Comparison of ENCODE assay signal across 2 worm cellular contexts in genomic region chrX:9113829-9114228, ce11.
TF ChIP-seq lines count a peak whose summit lies in the region.

Gene C25A11.2, plus strand, starts transcription at chrX:9114066.

TF ChIP-seq in whole organism, L4 larva, 104 proteins besides CTCF, POLR2A, EP300 and RAD21 (continued from another document):
- TF ChIP-seq spr-1 (tag; optimal IDR thresholded peaks at IDR 0.05; lab: Kevin White, UChicago): no peak
- TF ChIP-seq unc-130 (GFP tag; optimal IDR thresholded peaks at IDR 0.05; lab: Kevin White, UChicago): no peak
- TF ChIP-seq saeg-2 (GFP tag; IDR thresholded peaks at IDR 0.05; lab: Robert Waterston, UW): no peak
- TF ChIP-seq nhr-237 (tag; optimal IDR thresholded peaks at IDR 0.05; lab: Kevin White, UChicago): no peak
- TF ChIP-seq egl-43 (GFP tag; IDR thresholded peaks at IDR 0.05; lab: Robert Waterston, UW): no peak
- TF ChIP-seq dmd-9 (GFP tag; IDR thresholded peaks at IDR 0.05; lab: Robert Waterston, UW): no peak
- TF ChIP-seq attf-4 (tag; optimal IDR thresholded peaks at IDR 0.05; lab: Kevin White, UChicago): no peak
- peak in 1 of 2 experiments; percentile 51 for TF ChIP-seq hif-1 (tag; optimal IDR thresholded peaks at IDR 0.05; lab: Kevin White, UChicago)
- TF ChIP-seq lin-1 (GFP tag; IDR thresholded peaks at IDR 0.05; lab: Robert Waterston, UW): no peak
- TF ChIP-seq egl-27 (tag; optimal IDR thresholded peaks at IDR 0.05; lab: Kevin White, UChicago): no peak
- TF ChIP-seq zfp-3 (GFP tag; conservative IDR thresholded peaks at IDR 0.05; lab: Robert Waterston, UW): no peak
- no peak for TF ChIP-seq daf-16 (GFP tag; optimal IDR thresholded peaks at IDR 0.05; lab: Kevin White, UChicago)
- TF ChIP-seq daf-16 (tag; optimal IDR thresholded peaks at IDR 0.05; lab: Kevin White, UChicago): peak; percentile 42
- TF ChIP-seq pha-4 (GFP tag; IDR thresholded peaks at IDR 0.05; lab: Robert Waterston, UW): 0 out of 2 replicates have a peak, but pooled peaks have one; percentile 13
- TF ChIP-seq pha-4 (tag; optimal IDR thresholded peaks at IDR 0.05; lab: Kevin White, UChicago): no peak
- no peak for TF ChIP-seq nhr-11 (tag; optimal IDR thresholded peaks at IDR 0.05; lab: Kevin White, UChicago)
- TF ChIP-seq R02D3.7 (tag; optimal IDR thresholded peaks at IDR 0.05; lab: Kevin White, UChicago): no peak
- TF ChIP-seq set-16 (GFP tag; IDR thresholded peaks at IDR 0.05; lab: Robert Waterston, UW): peak; percentile 53
- peak; percentile 64 for TF ChIP-seq dpl-1 (GFP tag; optimal IDR thresholded peaks at IDR 0.05; lab: Kevin White, UChicago)
- TF ChIP-seq hlh-30 (tag; optimal IDR thresholded peaks at IDR 0.05; lab: Kevin White, UChicago; ENCODE audit: insufficient read depth): no peak
- peak; percentile 64 for TF ChIP-seq fkh-10 (GFP tag; optimal IDR thresholded peaks at IDR 0.05; lab: Kevin White, UChicago)
- no peak for TF ChIP-seq gei-8 (GFP tag; optimal IDR thresholded peaks at IDR 0.05; lab: Kevin White, UChicago)
- TF ChIP-seq Y75B8A.6 (GFP tag; IDR thresholded peaks at IDR 0.05; lab: Robert Waterston, UW): no peak
- TF ChIP-seq zag-1 (tag; optimal IDR thresholded peaks at IDR 0.05; lab: Kevin White, UChicago): no peak
- TF ChIP-seq ama-1 (optimal IDR thresholded peaks at IDR 0.05; lab: Kevin White, UChicago): no peak
- TF ChIP-seq F26F4.8 (GFP tag; conservative IDR thresholded peaks at IDR 0.05; lab: Robert Waterston, UW): no peak
- no peak for TF ChIP-seq Y5F2A.4 (GFP tag; optimal IDR thresholded peaks at IDR 0.05; lab: Kevin White, UChicago)
- TF ChIP-seq mxl-3 (GFP tag; optimal IDR thresholded peaks at IDR 0.05; lab: Kevin White, UChicago): peak; percentile 23
- TF ChIP-seq F49E8.2 (tag; optimal IDR thresholded peaks at IDR 0.05; lab: Kevin White, UChicago; ENCODE audit: borderline replicate concordance): no peak
- peak; percentile 13 for TF ChIP-seq hlh-11 (tag; optimal IDR thresholded peaks at IDR 0.05; lab: Kevin White, UChicago)
- no peak for TF ChIP-seq lsy-2 (tag; optimal IDR thresholded peaks at IDR 0.05; lab: Kevin White, UChicago)
- no peak for TF ChIP-seq nhr-48 (tag; optimal IDR thresholded peaks at IDR 0.05; lab: Kevin White, UChicago)
- TF ChIP-seq F10B5.3 (tag; optimal IDR thresholded peaks at IDR 0.05; lab: Kevin White, UChicago): peak; percentile 21
- TF ChIP-seq rbr-2 (tag; optimal IDR thresholded peaks at IDR 0.05; lab: Kevin White, UChicago): peak; percentile 42

TF ChIP-seq in whole organism, late embryonic, 69 proteins besides CTCF, POLR2A, EP300 and RAD21 (continued from another document):
- no peak for TF ChIP-seq ceh-6 (GFP tag; optimal IDR thresholded peaks at IDR 0.05; lab: Kevin White, UChicago)
- no peak for TF ChIP-seq ztf-16 (tag; optimal IDR thresholded peaks at IDR 0.05; lab: Kevin White, UChicago)
- no peak for TF ChIP-seq gmeb-2 (tag; optimal IDR thresholded peaks at IDR 0.05; lab: Kevin White, UChicago)
- TF ChIP-seq hlh-13 (GFP tag; optimal IDR thresholded peaks at IDR 0.05; lab: Kevin White, UChicago): no peak
- TF ChIP-seq ceh-24 (tag; optimal IDR thresholded peaks at IDR 0.05; lab: Kevin White, UChicago): no peak
- no peak for TF ChIP-seq fax-1 (tag; optimal IDR thresholded peaks at IDR 0.05; lab: Kevin White, UChicago)
- TF ChIP-seq K09A11.1 (tag; optimal IDR thresholded peaks at IDR 0.05; lab: Kevin White, UChicago; ENCODE audit: insufficient read depth): no peak
- TF ChIP-seq pros-1 (tag; optimal IDR thresholded peaks at IDR 0.05; lab: Kevin White, UChicago): peak; percentile 36
- peak; percentile 78 for TF ChIP-seq rnt-1 (tag; optimal IDR thresholded peaks at IDR 0.05; lab: Kevin White, UChicago)
- TF ChIP-seq syd-9 (tag; optimal IDR thresholded peaks at IDR 0.05; lab: Kevin White, UChicago): no peak
- TF ChIP-seq ahr-1 (tag; optimal IDR thresholded peaks at IDR 0.05; lab: Kevin White, UChicago): no peak
- TF ChIP-seq madf-2 (tag; optimal IDR thresholded peaks at IDR 0.05; lab: Kevin White, UChicago): no peak
- no peak for TF ChIP-seq sox-4 (tag; optimal IDR thresholded peaks at IDR 0.05; lab: Kevin White, UChicago)
- no peak for TF ChIP-seq ceh-48 (tag; optimal IDR thresholded peaks at IDR 0.05; lab: Kevin White, UChicago)
- no peak for TF ChIP-seq lin-11 (tag; optimal IDR thresholded peaks at IDR 0.05; lab: Kevin White, UChicago)
- no peak for TF ChIP-seq unc-3 (GFP tag; conservative IDR thresholded peaks at IDR 0.05; lab: Robert Waterston, UW)
- TF ChIP-seq unc-3 (tag; optimal IDR thresholded peaks at IDR 0.05; lab: Kevin White, UChicago): no peak
- no peak for TF ChIP-seq dmd-4 (tag; optimal IDR thresholded peaks at IDR 0.05; lab: Kevin White, UChicago; ENCODE audit: borderline replicate concordance)
- TF ChIP-seq ceh-9 (tag; optimal IDR thresholded peaks at IDR 0.05; lab: Kevin White, UChicago): no peak
- TF ChIP-seq ceh-19 (GFP tag; optimal IDR thresholded peaks at IDR 0.05; lab: Kevin White, UChicago): no peak
- no peak for TF ChIP-seq Y22D7AL.16 (tag; optimal IDR thresholded peaks at IDR 0.05; lab: Kevin White, UChicago)
- no peak for TF ChIP-seq nhr-232 (tag; optimal IDR thresholded peaks at IDR 0.05; lab: Kevin White, UChicago)
- TF ChIP-seq mec-3 (tag; optimal IDR thresholded peaks at IDR 0.05; lab: Kevin White, UChicago; ENCODE audit: borderline replicate concordance): peak; percentile 20
- no peak for TF ChIP-seq F13H6.1 (tag; optimal IDR thresholded peaks at IDR 0.05; lab: Kevin White, UChicago)
- no peak for TF ChIP-seq ttx-3 (tag; optimal IDR thresholded peaks at IDR 0.05; lab: Kevin White, UChicago)
- TF ChIP-seq pag-3 (tag; optimal IDR thresholded peaks at IDR 0.05; lab: Kevin White, UChicago; ENCODE audit: borderline replicate concordance): no peak
- TF ChIP-seq che-1 (tag; optimal IDR thresholded peaks at IDR 0.05; lab: Kevin White, UChicago): no peak
- peak; percentile 74 for TF ChIP-seq C08G9.2 (tag; optimal IDR thresholded peaks at IDR 0.05; lab: Kevin White, UChicago)
- no peak for TF ChIP-seq ceh-45 (GFP tag; IDR thresholded peaks at IDR 0.05; lab: Robert Waterston, UW)
- no peak for TF ChIP-seq nhr-11 (tag; optimal IDR thresholded peaks at IDR 0.05; lab: Kevin White, UChicago)
- TF ChIP-seq odd-2 (tag; optimal IDR thresholded peaks at IDR 0.05; lab: Kevin White, UChicago): no peak
- TF ChIP-seq npax-4 (tag; optimal IDR thresholded peaks at IDR 0.05; lab: Kevin White, UChicago): no peak
- no peak for TF ChIP-seq eyg-1 (tag; optimal IDR thresholded peaks at IDR 0.05; lab: Kevin White, UChicago)
- TF ChIP-seq pha-2 (tag; optimal IDR thresholded peaks at IDR 0.05; lab: Kevin White, UChicago): no peak
- peak; percentile 84 for TF ChIP-seq sdc-2 (tag; optimal IDR thresholded peaks at IDR 0.05; lab: Kevin White, UChicago)
- no peak for TF ChIP-seq T23F11.4 (GFP tag; optimal IDR thresholded peaks at IDR 0.05; lab: Kevin White, UChicago)
- peak; percentile 81 for TF ChIP-seq ceh-31 (tag; optimal IDR thresholded peaks at IDR 0.05; lab: Kevin White, UChicago)
- no peak for TF ChIP-seq ceh-22 (tag; optimal IDR thresholded peaks at IDR 0.05; lab: Kevin White, UChicago)
- no peak for TF ChIP-seq ceh-30 (tag; optimal IDR thresholded peaks at IDR 0.05; lab: Kevin White, UChicago)
- peak; percentile 75 for TF ChIP-seq unc-42 (tag; optimal IDR thresholded peaks at IDR 0.05; lab: Kevin White, UChicago)
- TF ChIP-seq sox-2 (GFP tag; IDR thresholded peaks at IDR 0.05; lab: Robert Waterston, UW): no peak
- TF ChIP-seq C38D4.7 (GFP tag; optimal IDR thresholded peaks at IDR 0.05; lab: Kevin White, UChicago): no peak
- TF ChIP-seq zip-5 (tag; optimal IDR thresholded peaks at IDR 0.05; lab: Kevin White, UChicago): no peak
